Worm (Caenorhabditis elegans): ENCODE results near the gene panl-3.

Gene panl-3

ce11 chrIII:9850877-9851276 lies 32.0 kb downstream of the panl-3 start:
- no peak for TF ChIP-seq mxl-2 (GFP tag; conservative IDR thresholded peaks at IDR 0.05)
- TF ChIP-seq dmd-6 (GFP tag; IDR thresholded peaks at IDR 0.05) = peak; percentile 39; the same call in 1 of the 2 replicates
- peak; percentile 51 for TF ChIP-seq nhr-28 (tag; optimal IDR thresholded peaks at IDR 0.05)
- TF ChIP-seq dpl-1 (GFP tag; optimal IDR thresholded peaks at IDR 0.05) = no peak
- no peak for TF ChIP-seq tra-1 (GFP tag; IDR thresholded peaks at IDR 0.05)
- TF ChIP-seq madf-9 (GFP tag; conservative IDR thresholded peaks at IDR 0.05) = no peak
- no peak for TF ChIP-seq tag-97 (GFP tag; IDR thresholded peaks at IDR 0.05)
- TF ChIP-seq hlh-11 (tag; optimal IDR thresholded peaks at IDR 0.05) = peak; percentile 18
- TF ChIP-seq lin-38 (GFP tag; IDR thresholded peaks at IDR 0.05) = no peak
- TF ChIP-seq ZK337.2 (GFP tag; IDR thresholded peaks at IDR 0.05) = no peak
- no peak for TF ChIP-seq arid-1 (GFP tag; conservative IDR thresholded peaks at IDR 0.05)
- TF ChIP-seq nhr-6 (tag; optimal IDR thresholded peaks at IDR 0.05) = no peak
- TF ChIP-seq nhr-76 (tag; optimal IDR thresholded peaks at IDR 0.05) = no peak
- no peak for TF ChIP-seq lin-1 (GFP tag; IDR thresholded peaks at IDR 0.05)
- TF ChIP-seq Y75B8A.6 (GFP tag; IDR thresholded peaks at IDR 0.05) = no peak
- no peak for TF ChIP-seq F10B5.3 (tag; optimal IDR thresholded peaks at IDR 0.05)
- TF ChIP-seq daf-16 (GFP tag; optimal IDR thresholded peaks at IDR 0.05) = no peak
- peak; percentile 62 for TF ChIP-seq daf-16 (tag; optimal IDR thresholded peaks at IDR 0.05)
- peak; percentile 10 for TF ChIP-seq nhr-10 (tag; optimal IDR thresholded peaks at IDR 0.05)
- no peak for TF ChIP-seq nhr-111 (GFP tag; optimal IDR thresholded peaks at IDR 0.05)
- no peak for TF ChIP-seq snpc-4 (tag; optimal IDR thresholded peaks at IDR 0.05)
- TF ChIP-seq fos-1 (tag; optimal IDR thresholded peaks at IDR 0.05) = no peak
- peak; percentile 8 for TF ChIP-seq dve-1 (tag; optimal IDR thresholded peaks at IDR 0.05; ENCODE audit: insufficient read depth)

DNA sequence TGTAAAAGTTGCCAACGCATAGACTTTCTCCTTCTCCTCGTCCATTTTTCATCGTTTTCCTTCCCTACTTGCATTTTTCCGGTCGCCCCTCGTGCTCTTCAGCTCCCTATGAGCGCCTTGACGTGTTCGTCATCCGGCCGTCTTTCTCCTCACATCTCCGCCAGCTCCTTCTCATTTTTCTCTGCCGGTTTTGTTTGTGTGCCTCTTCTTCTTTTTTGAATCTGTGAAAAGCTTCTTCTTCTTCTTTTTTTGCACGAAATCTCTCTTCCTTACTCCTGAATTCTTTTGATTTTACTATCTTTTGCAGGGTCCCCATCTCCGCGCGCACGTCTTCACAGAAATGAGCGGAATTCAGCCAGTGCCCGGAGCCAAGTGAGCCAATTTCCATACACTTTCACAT lies 32.7 kb downstream of the panl-3 start, which contains the start of gene K11H3.3:
Gene K11H3.3, plus strand, starts transcription at position 308 of the 400 bp plus-strand sequence.
- no peak for TF ChIP-seq daf-12 (tag; optimal IDR thresholded peaks at IDR 0.05)
- TF ChIP-seq mep-1 (tag; optimal IDR thresholded peaks at IDR 0.05) = peak; percentile 8
- peak; percentile 54 for TF ChIP-seq aha-1 (tag)
- TF ChIP-seq hlh-30 (tag; optimal IDR thresholded peaks at IDR 0.05; ENCODE audit: insufficient read depth) = peak; percentile 13
- 0 out of 2 replicates have a peak, but pooled peaks have one; percentile 17 for TF ChIP-seq set-16 (GFP tag; IDR thresholded peaks at IDR 0.05)
- TF ChIP-seq lin-15B (tag; optimal IDR thresholded peaks at IDR 0.05) = no peak

- TF ChIP-seq aha-1 (tag) (peak; percentile 1), T20F7.1 (GFP tag; optimal IDR thresholded peaks at IDR 0.05) (peak; percentile 40), rbr-2 (tag; optimal IDR thresholded peaks at IDR 0.05) (no peak), Y105C5A.15 (GFP tag; IDR thresholded peaks at IDR 0.05) (0 out of 2 replicates have a peak, but pooled peaks have one; percentile 27), dve-1 (tag; optimal IDR thresholded peaks at IDR 0.05; ENCODE audit: insufficient read depth) (no peak), lin-38 (GFP tag; IDR thresholded peaks at IDR 0.05) (peak; percentile 13; the same call in 1 of the 2 replicates), dmd-6 (GFP tag; IDR thresholded peaks at IDR 0.05) (no peak), php-3 (GFP tag; IDR thresholded peaks at IDR 0.05) (0 out of 2 replicates have a peak, but pooled peaks have one; percentile 35), lin-1 (GFP tag; IDR thresholded peaks at IDR 0.05) (0 out of 2 replicates have a peak, but pooled peaks have one; percentile 17), ceh-20 (GFP tag; IDR thresholded peaks at IDR 0.05) (no peak), fos-1 (tag; optimal IDR thresholded peaks at IDR 0.05) (no peak), mep-1 (tag; optimal IDR thresholded peaks at IDR 0.05) (peak; percentile 48), mes-2 (tag; optimal IDR thresholded peaks at IDR 0.05; ENCODE audit: poor library complexity, severe bottlenecking) (peak; percentile 18), lim-7 (GFP tag; IDR thresholded peaks at IDR 0.05) (no peak), spr-3 (GFP tag; optimal IDR thresholded peaks at IDR 0.05) (no peak), ceh-28 (tag; optimal IDR thresholded peaks at IDR 0.05) (no peak), zfp-3 (GFP tag; conservative IDR thresholded peaks at IDR 0.05) (peak; percentile 59; the same call in 1 of the 2 replicates), daf-16 (GFP tag; optimal IDR thresholded peaks at IDR 0.05) (no peak), daf-16 (tag; optimal IDR thresholded peaks at IDR 0.05) (peak; percentile 1), snpc-1.2 (GFP tag; IDR thresholded peaks at IDR 0.05) (no peak)
Measured at ce11 chrIII:9853667-9854620, 35.1 kb downstream of the panl-3 start.
